Worm (Caenorhabditis elegans): ENCODE data around the gene josd-1.
"Not testable (repeated sequence)": the region's sequence is repeated elsewhere in the genome, so short reads cannot be mapped to it uniquely, and the experiment has no call there.

The josd-1 gene

DNA sequence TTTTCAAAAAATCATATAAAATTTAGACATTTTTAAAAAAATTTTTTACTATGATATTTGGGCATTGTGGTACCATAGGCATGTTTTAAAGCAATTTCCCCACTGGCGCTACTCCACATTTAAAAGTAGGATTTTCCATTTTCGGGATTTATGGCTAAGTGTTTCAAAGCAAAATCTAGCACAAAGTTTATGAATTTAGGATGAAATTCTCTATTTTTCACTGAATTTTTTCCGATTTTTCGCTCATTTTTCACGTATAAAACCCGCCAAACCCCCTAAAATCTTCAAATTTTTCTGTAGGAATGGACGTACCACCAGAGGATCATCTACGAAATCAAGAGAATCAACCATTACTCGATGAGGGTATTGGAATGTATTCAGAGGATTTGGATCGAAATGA is 17.5 kb upstream of the josd-1 start, which contains the start of gene pipp-4P:
TSS of gene pipp-4P (plus strand) at position 301 of the 400 bp plus-strand sequence.
- TF ChIP-seq dao-5 (tag; optimal IDR thresholded peaks at IDR 0.05) (no peak), him-1 (tag; optimal IDR thresholded peaks at IDR 0.05) (no peak), W03F9.2 (tag; optimal IDR thresholded peaks at IDR 0.05) (no peak)

DNA sequence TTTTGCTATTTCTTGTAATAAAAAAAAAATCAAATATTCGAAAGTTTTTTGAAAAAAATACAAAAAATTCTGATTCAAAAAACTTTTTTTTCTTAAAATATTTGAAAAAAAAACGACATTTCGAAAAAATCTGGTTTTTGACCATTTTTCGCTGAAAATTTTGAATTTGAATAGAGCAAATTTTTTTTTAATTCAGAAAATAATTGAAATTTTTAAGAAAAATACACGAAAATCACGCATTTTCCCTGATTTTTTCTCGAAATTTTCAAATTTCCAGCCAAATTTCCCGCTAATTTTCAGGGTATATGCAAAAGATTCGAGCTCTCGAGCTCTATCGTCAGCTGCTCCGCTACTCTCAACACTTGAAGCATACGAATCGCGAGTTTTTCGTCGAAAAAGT is 9.7 kb upstream of the josd-1 start, which contains the start of gene Y71H2AM.1:
TSS of gene Y71H2AM.1 (plus strand) at position 301 of the 400 bp plus-strand sequence.
- TF ChIP-seq dao-5 (tag; optimal IDR thresholded peaks at IDR 0.05) (no peak), W03F9.2 (tag; optimal IDR thresholded peaks at IDR 0.05) (no peak), him-1 (tag; optimal IDR thresholded peaks at IDR 0.05) (no peak)

DNA sequence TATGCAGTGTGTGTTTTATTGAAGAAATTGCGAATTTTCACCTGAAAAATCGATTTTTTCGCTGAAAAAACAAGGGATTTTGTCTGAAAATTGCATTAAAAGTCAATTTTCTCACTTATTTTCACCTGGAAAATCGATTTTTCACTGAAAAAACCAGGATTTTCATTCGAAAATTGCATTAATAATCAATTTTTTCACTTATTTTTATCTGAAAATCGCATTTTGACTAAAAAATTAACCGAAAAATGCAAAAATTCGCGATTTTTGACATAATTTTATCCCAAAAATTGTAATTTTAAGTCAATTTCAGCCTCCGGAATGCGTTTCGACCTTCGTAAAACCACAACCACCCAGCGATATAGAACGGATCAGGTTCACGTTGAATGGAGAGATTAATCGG is 4.0 kb upstream of the josd-1 start, which contains the start of gene Y71H2AM.29:
TSS of gene Y71H2AM.29 (plus strand) at position 301 of the 400 bp plus-strand sequence.
- TF ChIP-seq dao-5 (tag; optimal IDR thresholded peaks at IDR 0.05): no peak

DNA sequence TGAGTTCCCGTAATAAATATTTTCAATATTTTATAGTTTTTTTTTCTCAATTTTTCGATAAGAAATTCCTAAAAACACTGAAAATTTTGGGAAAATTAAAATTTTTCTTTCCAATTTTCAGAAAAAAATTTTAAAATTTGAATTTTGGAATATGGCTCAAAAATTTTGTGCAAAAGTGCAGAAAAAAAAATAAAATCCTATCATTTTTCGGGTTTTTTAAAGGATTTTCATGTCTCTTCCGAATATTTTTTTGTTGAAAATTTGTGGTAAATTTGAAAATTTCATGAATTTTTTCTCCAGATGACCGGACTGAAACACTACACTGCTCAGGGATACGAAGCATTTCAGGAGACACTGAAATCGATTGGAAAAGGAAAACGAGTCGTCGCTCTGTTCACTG is 2.1 kb upstream of the josd-1 start, which contains the start of gene txdc-17:
TSS of gene txdc-17 (plus strand) at position 301 of the 400 bp plus-strand sequence.
- TF ChIP-seq him-1 (tag; optimal IDR thresholded peaks at IDR 0.05) (no peak), dao-5 (tag; optimal IDR thresholded peaks at IDR 0.05) (no peak), W03F9.2 (tag; optimal IDR thresholded peaks at IDR 0.05) (no peak)

DNA sequence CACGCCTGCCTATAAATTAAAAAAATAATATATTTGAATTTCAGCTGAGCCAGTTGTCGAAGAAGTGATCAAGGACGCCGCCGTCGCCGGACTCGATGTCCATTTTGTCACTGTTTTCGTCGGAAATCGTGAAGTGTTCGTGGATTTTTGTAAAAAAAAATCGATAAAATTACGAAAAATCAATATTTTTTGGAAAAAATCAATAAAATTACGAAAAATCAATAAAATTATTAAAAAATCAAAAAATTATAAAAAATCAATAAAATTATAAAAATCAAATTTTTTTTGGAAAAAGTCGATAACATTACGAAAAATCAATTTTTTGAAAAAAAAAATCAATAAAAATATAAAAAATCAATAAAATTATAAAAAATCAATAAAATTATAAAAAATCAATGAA is 1.4 kb upstream of the josd-1 start:
- TF ChIP-seq dao-5 (tag; optimal IDR thresholded peaks at IDR 0.05) (no peak), W03F9.2 (tag; optimal IDR thresholded peaks at IDR 0.05) (no peak), him-1 (tag; optimal IDR thresholded peaks at IDR 0.05) (no peak)

DNA sequence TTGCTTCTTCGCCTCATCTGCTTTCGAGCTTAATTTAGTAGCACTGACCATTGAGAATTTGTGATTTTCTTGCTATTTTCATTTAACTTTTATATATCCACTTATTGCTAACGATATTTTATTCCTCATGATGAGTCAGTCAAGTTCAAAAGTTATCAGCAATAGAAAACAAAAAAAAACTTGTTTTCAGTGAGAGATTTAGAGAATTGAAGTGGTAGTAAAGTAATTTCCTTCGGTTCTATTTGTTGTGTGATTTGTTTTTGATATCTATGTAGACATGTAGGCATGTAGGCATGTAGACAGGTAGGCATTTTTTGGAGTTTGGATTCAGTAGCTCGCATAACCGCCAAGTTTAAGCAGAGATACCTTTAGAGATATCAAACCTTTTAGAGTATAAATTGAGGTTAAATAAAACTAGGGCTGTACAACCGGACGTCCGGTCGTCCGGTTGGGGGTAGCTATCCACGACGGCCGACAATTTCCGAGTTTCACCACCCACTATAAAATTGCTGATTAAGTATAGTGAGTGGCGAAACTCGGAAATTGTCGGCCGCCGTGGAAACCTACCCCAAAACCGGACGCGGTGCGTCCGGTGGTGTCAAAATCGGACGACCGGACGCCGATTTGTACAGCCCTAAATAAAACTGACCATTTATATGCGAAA is 4.6 kb downstream of the josd-1 start, which contains the start of gene Y71H2AR.2:
TSS of gene Y71H2AR.2 (minus strand) at position 51 of the 664 bp plus-strand sequence.
- no peak for TF ChIP-seq W03F9.2 (tag; optimal IDR thresholded peaks at IDR 0.05)

DNA sequence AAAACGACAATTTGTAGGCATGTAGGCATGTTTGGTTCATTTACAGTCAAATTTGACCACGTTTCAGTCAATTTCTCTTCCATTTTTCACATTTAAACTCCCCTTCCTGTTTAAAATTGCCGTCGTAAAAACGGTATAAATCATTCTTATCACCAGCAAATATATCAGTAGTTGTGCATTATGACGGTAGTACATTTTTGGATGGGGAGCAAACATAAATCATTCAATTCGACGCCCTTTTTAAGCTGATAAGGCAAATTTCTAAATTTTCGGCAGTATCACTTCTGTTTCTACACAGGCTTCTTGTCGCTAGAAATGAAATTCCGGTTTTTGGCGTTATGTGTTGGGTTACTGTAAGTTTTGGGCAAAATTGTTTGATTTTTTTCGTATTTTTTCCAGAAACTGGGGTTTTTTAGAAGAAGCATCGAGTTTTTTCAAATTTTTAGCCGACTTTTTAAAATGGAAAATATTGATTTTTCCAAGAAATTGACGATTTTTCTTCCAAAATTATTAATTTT is 5.5 kb downstream of the josd-1 start, which contains the start of gene H34I24.2:
TSS of gene H34I24.2 (plus strand) at position 189 of the 518 bp plus-strand sequence.
- TF ChIP-seq dao-5 (tag; optimal IDR thresholded peaks at IDR 0.05) (no peak), W03F9.2 (tag; optimal IDR thresholded peaks at IDR 0.05) (no peak), him-1 (tag; optimal IDR thresholded peaks at IDR 0.05) (no peak)

DNA sequence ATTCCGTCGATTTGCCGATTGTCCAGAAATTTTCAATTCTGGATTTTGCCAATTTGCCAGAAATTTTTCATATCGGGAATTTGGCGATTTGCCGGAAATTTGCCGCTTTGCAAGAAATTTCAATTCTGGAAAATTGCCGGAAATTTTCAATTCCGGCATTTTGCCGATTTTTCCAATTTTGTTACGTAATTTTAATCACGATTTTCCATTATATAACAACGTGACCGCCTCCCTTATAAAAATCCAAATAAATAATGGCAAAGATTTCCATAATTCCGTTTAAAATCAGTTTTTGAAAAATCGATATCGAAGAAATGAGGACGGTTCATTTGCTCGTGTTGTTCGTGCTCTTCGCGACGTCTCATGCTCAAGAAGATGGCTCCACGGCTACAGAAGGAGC is 10.3 kb downstream of the josd-1 start, which contains the start of gene H34I24.1:
TSS of gene H34I24.1 (plus strand) at position 301 of the 400 bp plus-strand sequence.
- not testable (repeated sequence) for TF ChIP-seq him-1, dao-5, W03F9.2 (tag; optimal IDR thresholded peaks at IDR 0.05)

DNA sequence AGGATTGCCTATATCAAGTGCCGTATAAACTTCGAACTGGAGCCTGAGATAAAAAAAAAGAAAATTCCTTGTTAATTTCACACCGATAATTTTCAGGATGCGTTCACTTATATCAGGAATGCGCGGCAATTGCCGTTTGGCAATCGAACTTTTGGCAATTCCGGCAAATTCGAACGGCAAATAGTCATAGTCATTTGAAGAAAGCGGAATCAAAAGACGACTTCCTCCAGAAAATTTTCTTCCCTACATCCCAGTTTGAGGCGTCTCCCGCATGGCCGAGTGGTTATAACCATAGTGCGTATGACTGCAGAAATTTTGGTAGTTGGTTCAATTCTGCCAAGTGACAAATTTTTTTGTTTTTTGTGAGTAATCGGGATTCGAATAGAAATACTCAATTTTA is 19.5 kb downstream of the josd-1 start, which contains the start of gene F56F11.4:
TSS of gene F56F11.4 (plus strand) at position 301 of the 400 bp plus-strand sequence.
- TF ChIP-seq him-1 (tag; optimal IDR thresholded peaks at IDR 0.05): no peak
- TF ChIP-seq dao-5 (tag; optimal IDR thresholded peaks at IDR 0.05): no peak
- no peak for TF ChIP-seq W03F9.2 (tag; optimal IDR thresholded peaks at IDR 0.05)

DNA sequence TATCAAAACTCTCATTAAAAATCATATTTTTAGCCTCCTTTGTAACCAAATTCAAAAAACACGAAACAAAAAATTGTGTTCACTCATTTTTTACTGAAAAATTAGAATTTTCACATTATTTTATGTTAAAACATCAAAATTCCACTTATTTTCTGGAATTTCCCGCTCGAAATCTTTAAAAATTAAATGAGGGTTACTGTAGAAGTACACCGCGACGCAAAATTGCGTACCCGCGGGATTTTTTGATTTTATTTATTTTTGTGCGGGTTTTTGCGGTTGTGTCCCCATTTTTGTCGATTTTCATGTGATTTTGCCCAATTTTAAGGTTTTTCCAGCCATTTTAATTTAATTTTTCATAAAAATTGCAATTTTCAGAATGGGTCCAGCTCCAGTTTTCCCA is 21.9 kb downstream of the josd-1 start:
- TF ChIP-seq W03F9.2 (tag; optimal IDR thresholded peaks at IDR 0.05) (no peak), him-1 (tag; optimal IDR thresholded peaks at IDR 0.05) (no peak), dao-5 (tag; optimal IDR thresholded peaks at IDR 0.05) (no peak)

DNA sequence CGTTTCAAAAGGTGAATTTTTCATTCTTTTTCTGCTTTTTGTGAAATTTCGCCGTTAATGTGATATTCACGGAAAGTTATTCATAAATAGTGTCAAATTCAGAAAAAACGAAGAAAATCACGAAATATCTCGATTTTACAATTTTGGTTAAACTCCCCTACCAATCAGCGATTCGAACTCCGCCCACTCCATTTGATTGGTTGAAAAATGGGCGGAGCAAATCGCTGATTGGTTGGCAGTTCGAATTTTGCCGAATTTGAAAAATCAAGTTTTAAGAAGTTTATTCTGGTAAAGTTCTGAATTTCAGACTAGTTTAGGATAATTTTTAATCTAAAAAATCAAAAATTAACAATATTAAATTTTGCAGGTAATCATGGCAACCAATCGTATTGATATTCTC is 28.2 kb downstream of the josd-1 start:
- TF ChIP-seq W03F9.2 (tag; optimal IDR thresholded peaks at IDR 0.05) (no peak), dao-5 (tag; optimal IDR thresholded peaks at IDR 0.05) (no peak), him-1 (tag; optimal IDR thresholded peaks at IDR 0.05) (no peak)

DNA sequence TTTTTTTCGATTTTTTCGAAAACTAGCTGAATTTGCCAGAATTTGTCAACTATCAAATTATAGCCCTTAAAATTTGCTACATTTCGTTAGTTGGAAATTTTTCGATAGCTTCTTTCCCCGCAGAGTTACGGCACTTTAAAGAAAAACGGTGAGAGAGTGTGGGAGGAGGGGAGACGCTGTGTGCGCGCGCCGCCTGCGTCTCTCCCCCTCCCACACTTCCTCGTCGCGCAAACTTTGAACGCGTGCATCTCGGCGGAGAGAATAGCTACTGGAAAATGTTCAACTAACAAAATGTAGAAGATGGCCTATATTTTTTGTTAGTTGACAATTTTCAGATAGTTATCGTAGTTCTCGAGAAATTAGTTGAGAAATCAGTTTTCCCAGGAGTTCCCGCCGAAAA is 30.2 kb downstream of the josd-1 start:
- TF ChIP-seq W03F9.2 (tag; optimal IDR thresholded peaks at IDR 0.05) (no peak), dao-5 (tag; optimal IDR thresholded peaks at IDR 0.05) (no peak), him-1 (tag; optimal IDR thresholded peaks at IDR 0.05) (no peak)

DNA sequence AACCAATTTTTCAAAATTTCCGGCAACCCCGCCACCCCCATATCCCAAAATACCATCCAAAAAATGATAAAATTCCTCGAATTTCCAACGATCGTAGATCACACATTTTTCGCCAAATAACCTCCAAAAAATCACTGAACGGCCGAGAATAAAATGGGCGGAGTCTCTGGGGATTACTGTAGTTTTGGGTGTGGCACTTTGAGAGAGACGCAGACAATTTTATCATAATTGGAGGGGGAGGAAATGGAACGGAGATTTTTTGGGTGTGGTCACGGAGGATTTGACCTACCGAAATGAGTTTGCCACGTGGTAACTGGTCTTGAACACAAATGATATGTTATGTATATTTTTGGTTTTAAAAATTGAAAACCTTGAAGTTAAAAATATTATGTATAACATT is 32.0 kb downstream of the josd-1 start:
- TF ChIP-seq him-1 (tag; optimal IDR thresholded peaks at IDR 0.05): no peak
- no peak for TF ChIP-seq W03F9.2 (tag; optimal IDR thresholded peaks at IDR 0.05)
- TF ChIP-seq dao-5 (tag; optimal IDR thresholded peaks at IDR 0.05): no peak

DNA sequence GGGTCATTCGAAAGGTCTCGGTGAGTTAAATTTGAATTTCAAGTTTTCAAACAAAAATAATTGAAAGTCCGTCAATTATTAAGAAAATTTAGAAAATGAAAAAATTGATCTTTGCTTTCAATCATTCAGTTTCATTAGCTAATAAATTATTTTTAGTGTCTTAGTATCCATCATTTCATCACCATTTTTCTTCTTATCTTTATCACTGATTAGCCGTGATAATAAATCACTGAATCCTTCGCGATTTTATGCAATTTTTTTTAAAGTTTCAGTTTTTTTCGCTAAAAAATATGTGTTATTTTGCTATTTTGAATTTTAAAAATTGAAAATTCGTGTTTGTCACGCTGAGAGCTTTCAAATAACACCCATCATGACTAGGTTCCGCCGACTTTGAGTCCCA is 32.6 kb downstream of the josd-1 start:
- TF ChIP-seq him-1 (tag; optimal IDR thresholded peaks at IDR 0.05) (no peak), W03F9.2 (tag; optimal IDR thresholded peaks at IDR 0.05) (no peak), dao-5 (tag; optimal IDR thresholded peaks at IDR 0.05) (no peak)

All from whole organism, L4/young adult.